Fruit fly (Drosophila melanogaster): ENCODE data around the gene Act5C.

Act5C gene

dm6 chrX:5892512-5892911 lies 8.1 kb upstream of the Act5C start:
- TF ChIP-seq Clk (GFP tag; optimal IDR thresholded peaks at IDR 0.05) (no peak), kay (GFP tag; ENCODE audit: borderline replicate concordance) (peak; percentile 61), CG5204 (GFP tag; optimal IDR thresholded peaks at IDR 0.05) (no peak), CG7045 (GFP tag; optimal IDR thresholded peaks at IDR 0.05) (no peak)

dm6 chrX:5893165-5893564 lies 7.5 kb upstream of the Act5C start:
- peak; percentile 42 for TF ChIP-seq cic (GFP tag; optimal IDR thresholded peaks at IDR 0.05)
- TF ChIP-seq CG7045 (GFP tag; optimal IDR thresholded peaks at IDR 0.05): no peak

- TF ChIP-seq CG12768 (GFP tag; optimal IDR thresholded peaks at IDR 0.05): no peak
- peak; percentile 21 for TF ChIP-seq bab1 (GFP tag; optimal IDR thresholded peaks at IDR 0.05)
Measured at dm6 chrX:5894529-5895487, 5.9 kb upstream of the Act5C start.

- TF ChIP-seq bab1 (GFP tag; optimal IDR thresholded peaks at IDR 0.05): peak; percentile 92
- peak; percentile 80 for TF ChIP-seq CG33017 (tag; optimal IDR thresholded peaks at IDR 0.05)
- no peak for TF ChIP-seq kay (GFP tag; ENCODE audit: borderline replicate concordance)
- TF ChIP-seq CG14711 (tag; optimal IDR thresholded peaks at IDR 0.05): peak; percentile 87
- TF ChIP-seq CG5204 (GFP tag; optimal IDR thresholded peaks at IDR 0.05): peak; percentile 66
- peak; percentile 72 for TF ChIP-seq Clk (GFP tag; optimal IDR thresholded peaks at IDR 0.05)
- peak; percentile 25 for TF ChIP-seq Mnt (GFP tag; optimal IDR thresholded peaks at IDR 0.05)
- TF ChIP-seq CG12768 (GFP tag; optimal IDR thresholded peaks at IDR 0.05): peak; percentile 76
- TF ChIP-seq Crg-1 (GFP tag; optimal IDR thresholded peaks at IDR 0.05): peak; percentile 51
- TF ChIP-seq CG11617 (GFP tag; optimal IDR thresholded peaks at IDR 0.05): peak; percentile 41
- peak; percentile 75 for TF ChIP-seq CG1620 (GFP tag; optimal IDR thresholded peaks at IDR 0.05)
- peak; percentile 95 for TF ChIP-seq tj (GFP tag; optimal IDR thresholded peaks at IDR 0.05)
- peak; percentile 81 for TF ChIP-seq CG7045 (GFP tag; optimal IDR thresholded peaks at IDR 0.05)
- peak; percentile 88 for TF ChIP-seq CG7101 (tag; optimal IDR thresholded peaks at IDR 0.05)
- peak; percentile 78 for TF ChIP-seq pad (GFP tag; optimal IDR thresholded peaks at IDR 0.05)
- peak; percentile 56 for TF ChIP-seq ovo (GFP tag; optimal IDR thresholded peaks at IDR 0.05)
- peak; percentile 81 for TF ChIP-seq Hr96 (GFP tag; optimal IDR thresholded peaks at IDR 0.05)
- no peak for TF ChIP-seq cic (GFP tag; optimal IDR thresholded peaks at IDR 0.05)
- TF ChIP-seq cnc (optimal IDR thresholded peaks at IDR 0.05): no peak
- peak; percentile 51 for TF ChIP-seq toe (GFP tag; optimal IDR thresholded peaks at IDR 0.05)
Measured at dm6 chrX:5895821-5896550, 4.7 kb upstream of the Act5C start.

- no peak for TF ChIP-seq ovo (GFP tag; optimal IDR thresholded peaks at IDR 0.05)
- TF ChIP-seq tj (GFP tag; optimal IDR thresholded peaks at IDR 0.05): peak; percentile 94
- TF ChIP-seq CG1620 (GFP tag; optimal IDR thresholded peaks at IDR 0.05): no peak
- TF ChIP-seq cic (GFP tag; optimal IDR thresholded peaks at IDR 0.05): no peak
- no peak for TF ChIP-seq cnc (optimal IDR thresholded peaks at IDR 0.05)
- no peak for TF ChIP-seq toe (GFP tag; optimal IDR thresholded peaks at IDR 0.05)
- no peak for TF ChIP-seq Hr96 (GFP tag; optimal IDR thresholded peaks at IDR 0.05)
- no peak for TF ChIP-seq CG11617 (GFP tag; optimal IDR thresholded peaks at IDR 0.05)
- TF ChIP-seq CG7101 (tag; optimal IDR thresholded peaks at IDR 0.05): peak; percentile 17
- no peak for TF ChIP-seq bab1 (GFP tag; optimal IDR thresholded peaks at IDR 0.05)
- no peak for TF ChIP-seq pad (GFP tag; optimal IDR thresholded peaks at IDR 0.05)
- TF ChIP-seq Crg-1 (GFP tag; optimal IDR thresholded peaks at IDR 0.05): no peak
- TF ChIP-seq CG12768 (GFP tag; optimal IDR thresholded peaks at IDR 0.05): no peak
- no peak for TF ChIP-seq CG7045 (GFP tag; optimal IDR thresholded peaks at IDR 0.05)
Measured at dm6 chrX:5896809-5897700, 3.6 kb upstream of the Act5C start.
